Fruit fly (Drosophila melanogaster): ENCODE results near the gene ftz-f1.

DNA sequence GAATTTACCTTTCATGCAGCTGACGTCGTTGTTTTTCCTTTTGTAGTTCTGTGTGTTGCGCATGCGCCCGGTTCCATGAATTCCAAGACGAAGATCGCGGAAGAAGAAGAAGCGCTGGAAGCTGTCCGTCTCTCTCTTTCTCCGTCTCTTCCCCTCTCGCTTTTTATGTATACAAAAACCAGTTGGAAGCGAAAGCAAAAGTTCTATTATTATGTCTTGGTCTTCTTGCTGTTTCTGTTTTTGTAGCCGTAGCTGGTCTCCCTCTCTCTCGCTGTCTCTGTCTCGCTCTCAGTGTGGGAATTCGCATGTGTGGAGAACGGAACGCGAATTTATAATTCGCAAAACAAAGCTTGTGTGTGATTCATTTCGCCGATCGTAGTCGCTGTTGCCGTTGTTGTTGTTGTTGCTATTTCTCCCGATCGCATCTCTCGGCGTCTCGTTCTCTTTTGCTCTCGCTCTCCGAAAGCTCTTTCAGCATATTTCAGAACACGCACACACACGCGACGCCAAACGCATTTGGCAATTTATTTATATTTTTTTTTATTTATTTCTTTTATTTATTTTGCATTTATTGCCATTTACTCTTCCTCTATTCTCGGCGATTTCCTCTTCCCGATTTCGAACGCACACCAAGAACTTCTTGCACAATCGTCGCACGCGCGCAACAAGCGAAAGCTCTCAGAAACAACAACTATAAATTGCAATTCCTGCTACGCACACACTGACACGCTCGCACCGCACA lies 838 bp downstream of the ftz-f1 start:
- TF ChIP-seq Eip78C (GFP tag) (peak; percentile 26), Eip93F (GFP tag; optimal IDR thresholded peaks at IDR 0.05) (no peak), pdm3 (GFP tag; optimal IDR thresholded peaks at IDR 0.05) (no peak)

Measured in whole organism, prepupa.